Fruit fly (Drosophila melanogaster) whole organism, embryonic: ENCODE results near the gene RpS25.

ENCODE experiments used
- Asciz ChIP-seq: fragments of 200-800 bp; sonication (Bioruptor generic); optimal IDR thresholded peaks from 2 replicates; lab custom pipeline; 2017; ENCODE audit warnings: missing biosample characterization, mild to moderate bottlenecking, missing genetic modification characterization, missing genetic modification reagents
- Atf-2 ChIP-seq: fragments of 200-800 bp; sonication (Bioruptor generic); optimal IDR thresholded peaks from 2 replicates; lab custom pipeline; 2016; ENCODE audit warnings: missing biosample characterization, missing genetic modification characterization
- Awh ChIP-seq: fragments of 200-800 bp; sonication (Bioruptor generic); IDR thresholded peaks from 2 replicates; pipeline ENCODE4, ENCODE4 v1.3.6; 2022; ENCODE audit warnings: missing biosample characterization, missing genetic modification characterization
- CG10147 ChIP-seq: fragments of 200-800 bp; sonication (Bioruptor generic); optimal IDR thresholded peaks from 2 replicates; lab custom pipeline; 2019; ENCODE audit warnings: missing biosample characterization, mild to moderate bottlenecking, missing genetic modification characterization, moderate library complexity
- CG11504 ChIP-seq: fragments of 200-800 bp; sonication (Bioruptor generic); optimal IDR thresholded peaks from 3 replicates; lab custom pipeline; 2019; ENCODE audit warnings: missing biosample characterization, mild to moderate bottlenecking, missing genetic modification characterization, moderate library complexity
- CG12071 ChIP-seq: fragments of 200-800 bp; sonication (Bioruptor generic); optimal IDR thresholded peaks from 3 replicates; lab custom pipeline; 2018; ENCODE audit warnings: missing biosample characterization, mild to moderate bottlenecking, missing genetic modification characterization
- CG12236 ChIP-seq: fragments of 200-800 bp; sonication (Bioruptor generic); optimal IDR thresholded peaks from 2 replicates; lab custom pipeline; 2016; ENCODE audit warnings: missing biosample characterization, missing genetic modification characterization
- CG15601 ChIP-seq: fragments of 200-800 bp; sonication (Bioruptor generic); optimal IDR thresholded peaks from 3 replicates; lab custom pipeline; 2019; ENCODE audit warnings: missing biosample characterization, mild to moderate bottlenecking, missing genetic modification characterization, moderate library complexity
- CG15696 ChIP-seq: fragments of 200-800 bp; sonication (Bioruptor generic); optimal IDR thresholded peaks from 2 replicates; lab custom pipeline; 2019; ENCODE audit warnings: missing biosample characterization, mild to moderate bottlenecking, missing genetic modification characterization, moderate library complexity
- CG1792 ChIP-seq: fragments of 200-800 bp; sonication (Bioruptor generic); optimal IDR thresholded peaks from 2 replicates; lab custom pipeline; 2016; ENCODE audit warnings: missing biosample characterization, missing genetic modification characterization
- CG2678 ChIP-seq: fragments of 200-800 bp; sonication (Bioruptor generic); optimal IDR thresholded peaks from 3 replicates; lab custom pipeline; 2019; ENCODE audit warnings: missing biosample characterization, mild to moderate bottlenecking, missing genetic modification characterization, moderate library complexity
- CG31388 ChIP-seq: fragments of 200-800 bp; sonication (Bioruptor generic); optimal IDR thresholded peaks from 2 replicates; lab custom pipeline; 2016; ENCODE audit warnings: missing biosample characterization, missing genetic modification characterization
- CG3407 ChIP-seq: fragments of 200-800 bp; sonication (Bioruptor generic); optimal IDR thresholded peaks from 2 replicates; lab custom pipeline; 2018; ENCODE audit warnings: missing biosample characterization, mild to moderate bottlenecking, missing genetic modification characterization
- CG4404 ChIP-seq: fragments of 200-800 bp; sonication (Bioruptor generic); IDR thresholded peaks from 2 replicates; pipeline ENCODE4 v1.3.6; 2022; ENCODE audit warnings: missing biosample characterization, missing genetic modification characterization
- CG4617 ChIP-seq: fragments of 200-800 bp; sonication (Bioruptor generic); optimal IDR thresholded peaks from 3 replicates; lab custom pipeline; 2016; ENCODE audit warnings: missing biosample characterization, missing genetic modification characterization, borderline replicate concordance
- CG4730 ChIP-seq: fragments of 200-800 bp; sonication (Bioruptor generic); IDR thresholded peaks from 2 replicates; pipeline ENCODE4 v1.3.6; 2022; ENCODE audit warnings: missing biosample characterization, missing genetic modification characterization
- CG6689 ChIP-seq: fragments of 200-800 bp; sonication (Bioruptor generic); IDR thresholded peaks from 2 replicates; pipeline ENCODE4 v1.3.6; 2022; ENCODE audit warnings: missing biosample characterization, missing genetic modification characterization
- CG7556 ChIP-seq: fragments of 200-800 bp; sonication (Bioruptor generic); optimal IDR thresholded peaks from 2 replicates; lab custom pipeline; 2017; ENCODE audit warnings: missing biosample characterization, mild to moderate bottlenecking, missing genetic modification characterization
- CG7928 ChIP-seq: fragments of 200-800 bp; sonication (Bioruptor generic); optimal IDR thresholded peaks from 2 replicates; lab custom pipeline; 2017; ENCODE audit warnings: missing biosample characterization, mild to moderate bottlenecking, missing genetic modification characterization
- CG9932 ChIP-seq: fragments of 200-800 bp; sonication (Bioruptor generic); IDR thresholded peaks from 2 replicates; pipeline ENCODE4 v1.3.6; 2022; ENCODE audit warnings: missing biosample characterization, missing genetic modification characterization
- Deaf1 ChIP-seq: fragments of 200-800 bp; optimal IDR thresholded peaks from 3 replicates; lab custom pipeline; 2019; ENCODE audit warnings: missing biosample characterization, mild to moderate bottlenecking, missing genetic modification characterization, moderate library complexity
- Dll ChIP-seq: fragments of 200-800 bp; sonication (Bioruptor generic); IDR thresholded peaks from 4 replicates; pipeline ENCODE4 v1.3.6; 2022; ENCODE audit warnings: missing biosample characterization, missing genetic modification characterization; ENCODE audit not compliant: partially characterized antibody
- Dref ChIP-seq: fragments of 200-800 bp; sonication (Bioruptor generic); IDR thresholded peaks from 2 replicates; pipeline ENCODE4 v1.3.6; 2022; ENCODE audit warnings: missing biosample characterization, missing genetic modification characterization
- Drgx ChIP-seq: fragments of 200-800 bp; sonication (Bioruptor generic); IDR thresholded peaks from 2 replicates; pipeline ENCODE4 v1.3.6; 2022; ENCODE audit warnings: missing biosample characterization, missing genetic modification characterization
- Fer2 ChIP-seq: fragments of 200-800 bp; sonication (Bioruptor generic); optimal IDR thresholded peaks from 2 replicates; lab custom pipeline; 2018; ENCODE audit warnings: missing biosample characterization, mild to moderate bottlenecking, missing genetic modification characterization, moderate library complexity
- HLH3B ChIP-seq: fragments of 200-800 bp; sonication (Bioruptor generic); IDR thresholded peaks from 2 replicates; pipeline ENCODE4 v1.3.6; 2022; ENCODE audit warnings: missing biosample characterization, missing genetic modification characterization
- HLH54F ChIP-seq: fragments of 200-800 bp; sonication (Bioruptor generic); optimal IDR thresholded peaks from 3 replicates; lab custom pipeline; 2016; ENCODE audit warnings: missing biosample characterization, missing genetic modification characterization
- Hey ChIP-seq: fragments of 200-800 bp; sonication (Bioruptor generic); optimal IDR thresholded peaks from 3 replicates; lab custom pipeline; 2018; ENCODE audit warnings: missing biosample characterization, mild to moderate bottlenecking, missing genetic modification characterization
- Jarid2 ChIP-seq: fragments of 200-800 bp; sonication (Bioruptor generic); optimal IDR thresholded peaks from 3 replicates; lab custom pipeline; 2017; ENCODE audit warnings: mild to moderate bottlenecking, missing biosample characterization, missing genetic modification reagents, missing genetic modification characterization
- Mad ChIP-seq: fragments of 200-800 bp; sonication (Bioruptor generic); optimal IDR thresholded peaks from 2 replicates; lab custom pipeline; 2016; ENCODE audit warnings: missing biosample characterization, missing genetic modification characterization
- Med ChIP-seq: fragments of 200-800 bp; sonication (Bioruptor generic); peaks from one replicate; lab custom pipeline; 2016; ENCODE audit warnings: missing biosample characterization, missing genetic modification characterization, mild to moderate bottlenecking, inconsistent platforms, moderate library complexity
- Optix ChIP-seq: fragments of 200-800 bp; sonication (Bioruptor generic); IDR thresholded peaks from 3 replicates; pipeline ENCODE4 v1.3.6; 2022; ENCODE audit warnings: missing biosample characterization, missing genetic modification characterization
- Sry-β ChIP-seq: fragments of 200-800 bp; sonication (Bioruptor generic); optimal IDR thresholded peaks from 2 replicates; lab custom pipeline; 2018; ENCODE audit warnings: missing biosample characterization, mild to moderate bottlenecking, missing genetic modification characterization, moderate library complexity
- Ssrp ChIP-seq: fragments of 200-800 bp; sonication (Bioruptor generic); optimal IDR thresholded peaks from 2 replicates; lab custom pipeline; 2018; ENCODE audit warnings: missing biosample characterization, mild to moderate bottlenecking, missing genetic modification characterization, moderate library complexity
- Xbp1 ChIP-seq: fragments of 200-800 bp; sonication (Bioruptor generic); optimal IDR thresholded peaks from 3 replicates; lab custom pipeline; 2016; ENCODE audit warnings: missing biosample characterization, mild to moderate bottlenecking, missing genetic modification characterization
- bowl ChIP-seq: fragments of 200-800 bp; sonication (Bioruptor generic); IDR thresholded peaks from 2 replicates; pipeline ENCODE4 v1.3.6; 2022; ENCODE audit warnings: missing biosample characterization, missing genetic modification characterization
- btn ChIP-seq: fragments of 200-800 bp; sonication (Bioruptor generic); optimal IDR thresholded peaks from 2 replicates; lab custom pipeline; 2016; ENCODE audit warnings: missing biosample characterization, missing genetic modification characterization
- cwo ChIP-seq: fragments of 200-800 bp; sonication (Bioruptor generic); optimal IDR thresholded peaks from 3 replicates; lab custom pipeline; 2017; ENCODE audit warnings: missing biosample characterization, missing genetic modification characterization, mild to moderate bottlenecking, moderate library complexity, missing genetic modification reagents
- dysf ChIP-seq: fragments of 200-800 bp; sonication (Bioruptor generic); IDR thresholded peaks from 3 replicates; pipeline ENCODE4 v1.3.6; 2022; ENCODE audit warnings: missing biosample characterization, missing genetic modification characterization
- ftz-f1 ChIP-seq: fragments of 200-800 bp; sonication (Bioruptor generic); optimal IDR thresholded peaks from 2 replicates; lab custom pipeline; 2016; ENCODE audit warnings: missing biosample characterization, missing genetic modification characterization
- ken ChIP-seq: fragments of 200-800 bp; sonication (Bioruptor generic); IDR thresholded peaks from 3 replicates; pipeline ENCODE4 v1.3.6; 2022; ENCODE audit warnings: missing biosample characterization, missing genetic modification characterization
- odd ChIP-seq: fragments of 200-800 bp; sonication (Bioruptor generic); optimal IDR thresholded peaks from 2 replicates; lab custom pipeline; 2017; ENCODE audit warnings: missing biosample characterization, mild to moderate bottlenecking, missing genetic modification characterization
- org-1 ChIP-seq: fragments of 200-800 bp; sonication (Bioruptor generic); optimal IDR thresholded peaks from 2 replicates; lab custom pipeline; 2017; ENCODE audit warnings: missing biosample characterization, missing genetic modification characterization
- otp ChIP-seq: fragments of 200-800 bp; sonication (Bioruptor generic); IDR thresholded peaks from 3 replicates; pipeline ENCODE4, ENCODE4 v1.3.6; 2022; ENCODE audit warnings: missing biosample characterization, missing genetic modification characterization
- pum ChIP-seq: fragments of 200-800 bp; sonication (Bioruptor generic); optimal IDR thresholded peaks from 2 replicates; lab custom pipeline; 2016; ENCODE audit warnings: missing biosample characterization, missing genetic modification characterization
- sc ChIP-seq, 3 experiments: fragments of >200 bp in 2 of 3; fragments of 200-800 bp in 1 of 3; sonication (Bioruptor generic) in 1 of 3; optimal IDR thresholded peaks; 2 replicates in 2 of 3; 3 replicates in 1 of 3; lab custom pipeline; 2017; ENCODE audit warnings: mild to moderate bottlenecking in 1 of 3, missing biosample characterization in 1 of 3, missing genetic modification characterization in 1 of 3, missing genetic modification reagents in 1 of 3
- schlank ChIP-seq: fragments of 200-800 bp; sonication (Bioruptor generic); optimal IDR thresholded peaks from 2 replicates; lab custom pipeline; 2018; ENCODE audit warnings: missing biosample characterization, mild to moderate bottlenecking, missing genetic modification characterization
- sna ChIP-seq: fragments of 200-800 bp; sonication (Bioruptor generic); IDR thresholded peaks from 2 replicates; pipeline ENCODE4 v1.3.6; 2022; ENCODE audit warnings: missing biosample characterization, missing genetic modification characterization; ENCODE audit not compliant: partially characterized antibody
- so ChIP-seq: fragments of 200-800 bp; sonication (Bioruptor generic); IDR thresholded peaks from 3 replicates; pipeline ENCODE4 v1.3.6; 2022; ENCODE audit warnings: missing biosample characterization, missing genetic modification characterization
- tio ChIP-seq: fragments of 200-800 bp; sonication (Bioruptor generic); optimal IDR thresholded peaks from 2 replicates; lab custom pipeline; 2017; ENCODE audit warnings: missing biosample characterization, missing genetic modification characterization, inconsistent platforms

Gene RpS25

DNA sequence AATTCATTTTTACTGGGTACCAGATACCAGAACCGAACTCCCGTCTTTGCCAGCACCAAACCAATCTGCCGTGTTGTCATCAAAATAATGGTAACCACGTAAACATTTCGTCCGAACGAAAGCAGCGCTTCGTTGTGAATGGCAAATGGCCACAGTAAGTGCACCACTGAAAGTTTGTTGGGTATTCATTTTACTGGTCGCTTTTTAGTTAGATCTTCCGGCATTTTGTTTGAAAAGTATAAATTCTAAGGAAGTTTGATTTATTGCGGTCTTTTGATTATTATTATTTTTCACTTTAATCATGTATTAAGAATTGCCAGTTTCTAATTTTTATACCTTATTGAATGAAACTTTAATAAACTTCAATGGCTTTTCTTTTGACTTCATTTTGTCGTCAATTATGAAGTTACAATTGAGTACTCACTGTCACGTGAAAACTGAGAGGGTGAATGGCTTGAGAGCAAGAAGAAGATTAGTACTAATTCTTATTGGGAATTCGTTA, 1.6 kb downstream of the RpS25 start, which contains the start of gene ZnT86D (continued):
- TF ChIP-seq CG12236 (GFP tag; lab: Kevin White, UChicago) (no peak), CG4730 (GFP tag; lab: Robert Waterston, UW) (no peak), Optix (GFP tag; lab: Robert Waterston, UW) (no peak), CG7556 (GFP tag; lab: Kevin White, UChicago) (peak; percentile 68), btn (GFP tag; lab: Kevin White, UChicago) (no peak), Fer2 (tag; lab: Kevin White, UChicago) (peak; percentile 64), CG11504 (tag; lab: Kevin White, UChicago) (peak; percentile 72), sna (GFP tag; lab: Robert Waterston, UW) (no peak), so (GFP tag; lab: Robert Waterston, UW) (no peak), Drgx (GFP tag; lab: Robert Waterston, UW) (no peak), CG6689 (GFP tag; lab: Robert Waterston, UW) (peak; percentile 75), bowl (GFP tag; lab: Robert Waterston, UW) (no peak), Dll (no peak), cwo (GFP tag; lab: Kevin White, UChicago) (peak; percentile 49), Med (GFP tag; lab: Kevin White, UChicago) (peak; percentile 95), CG10147 (GFP tag; lab: Kevin White, UChicago) (peak; percentile 79), CG4404 (GFP tag; lab: Robert Waterston, UW) (peak; percentile 61), Sry-β (GFP tag; lab: Kevin White, UChicago) (peak; percentile 71), schlank (tag; lab: Kevin White, UChicago) (peak; percentile 57), tio (GFP tag; lab: Kevin White, UChicago) (no peak), otp (GFP tag; lab: Robert Waterston, UW) (no peak), Deaf1 (peak; percentile 34), ftz-f1 (GFP tag; lab: Kevin White, UChicago) (no peak), CG31388 (no peak), CG12071 (GFP tag; lab: Kevin White, UChicago) (no peak), CG2678 (tag; lab: Kevin White, UChicago) (peak; percentile 83), Awh (GFP tag; lab: Robert Waterston, UW) (no peak), Dref (no peak), HLH3B (GFP tag; lab: Robert Waterston, UW) (no peak), CG15696 (tag; lab: Kevin White, UChicago) (peak; percentile 55), Mad (GFP tag; lab: Kevin White, UChicago) (peak; percentile 42), CG1792 (GFP tag; lab: Kevin White, UChicago) (peak; percentile 45), HLH54F (peak; percentile 75), Asciz (peak; percentile 5), ken (0 out of 3 replicates have a peak, but pooled peaks have one; percentile 4), org-1 (no peak), sc (optimal IDR thresholded peaks at IDR 0.05; lab: Kevin White, UChicago) (no peak), sc (GFP tag; optimal IDR thresholded peaks at IDR 0.05; lab: Kevin White, UChicago) (peak; percentile 3), CG7928 (GFP tag; lab: Kevin White, UChicago) (no peak), dysf (GFP tag; lab: Robert Waterston, UW) (peak; percentile 63; the same call in 2 of the 3 replicates), CG15601 (tag; lab: Kevin White, UChicago) (peak; percentile 66), pum (GFP tag; lab: Kevin White, UChicago) (peak; percentile 41), Ssrp (tag; lab: Kevin White, UChicago) (peak; percentile 36), CG9932 (GFP tag; lab: Robert Waterston, UW) (peak; percentile 77), Hey (no peak), odd (GFP tag; lab: Kevin White, UChicago) (peak; percentile 37), Jarid2 (GFP tag; lab: Kevin White, UChicago) (no peak), Atf-2 (GFP tag; lab: Kevin White, UChicago) (peak; percentile 5), CG4617 (no peak), CG3407 (no peak), Xbp1 (peak; percentile 54)
